Worm (Caenorhabditis elegans) whole organism, early embryonic: ENCODE data around the gene pqn-42.

Experiments
- B0310.2 ChIP-seq: sonication (generic microtip); optimal IDR thresholded peaks from 2 replicates; lab custom pipeline; 2016; ENCODE audit warnings: mild to moderate bottlenecking, missing genetic modification characterization, missing compliant biosample characterization
- F13C5.2 ChIP-seq: sonication (generic microtip); optimal IDR thresholded peaks from 2 replicates; lab custom pipeline; 2017; ENCODE audit warnings: mild to moderate bottlenecking, missing genetic modification characterization, inconsistent platforms, missing compliant biosample characterization
- aly-1 ChIP-seq: sonication (generic microtip); optimal IDR thresholded peaks from 2 replicates; lab custom pipeline; 2016; ENCODE audit warnings: missing genetic modification characterization, missing compliant biosample characterization
- ama-1 ChIP-seq: fragments of 150-350 bp; optimal IDR thresholded peaks from 2 replicates; lab custom pipeline; 2014
- ceh-13 ChIP-seq: fragments of 200-800 bp; sonication (Bioruptor generic); optimal IDR thresholded peaks from 2 replicates; lab custom pipeline; 2018; ENCODE audit warnings: mild to moderate bottlenecking, missing genetic modification characterization, missing compliant biosample characterization
- ceh-36 ChIP-seq: sonication (generic microtip); optimal IDR thresholded peaks from 2 replicates; lab custom pipeline; 2016; ENCODE audit warnings: missing genetic modification characterization, inconsistent platforms, missing compliant biosample characterization
- ets-7 ChIP-seq: sonication (generic microtip); optimal IDR thresholded peaks from 2 replicates; lab custom pipeline; 2016; ENCODE audit warnings: missing genotype, missing genetic modification characterization, missing compliant biosample characterization
- flt-1 ChIP-seq: fragments of 200-800 bp; sonication (Bioruptor generic); IDR thresholded peaks from 2 replicates; pipeline ENCODE4 v1.3.6; 2022; ENCODE audit warnings: missing genetic modification characterization, missing compliant biosample characterization
- hmbx-1 ChIP-seq: sonication (generic microtip); optimal IDR thresholded peaks from 2 replicates; lab custom pipeline; 2016; ENCODE audit warnings: mild to moderate bottlenecking, missing genetic modification characterization, missing compliant biosample characterization
- hmg-4 ChIP-seq: fragments of 200-800 bp; sonication (Bioruptor generic); optimal IDR thresholded peaks from 2 replicates; lab custom pipeline; 2018; ENCODE audit warnings: mild to moderate bottlenecking, missing genetic modification characterization, missing compliant biosample characterization
- hnd-1 ChIP-seq: sonication (generic microtip); optimal IDR thresholded peaks from 2 replicates; lab custom pipeline; 2016; ENCODE audit warnings: missing genetic modification characterization, missing compliant biosample characterization
- pes-1 ChIP-seq: fragments of 200-800 bp; sonication (Bioruptor generic); IDR thresholded peaks from 2 replicates; pipeline ENCODE4 v1.3.6; 2022; ENCODE audit warnings: missing genetic modification reagents, missing genetic modification characterization, missing compliant biosample characterization
- scrt-1 ChIP-seq: fragments of 200-800 bp; sonication (Bioruptor generic); IDR thresholded peaks from 2 replicates; pipeline ENCODE4 v1.3.6; 2022; ENCODE audit warnings: missing genetic modification characterization, missing compliant biosample characterization
- sea-1 ChIP-seq: fragments of 200-800 bp; sonication (Bioruptor generic); conservative IDR thresholded peaks from 2 replicates; pipeline ENCODE4 v1.3.6; 2022; ENCODE audit warnings: missing genetic modification characterization, missing compliant biosample characterization
- tbx-11 ChIP-seq: fragments of 200-800 bp; sonication (Bioruptor generic); IDR thresholded peaks from 2 replicates; pipeline ENCODE4 v1.3.6; 2022; ENCODE audit warnings: missing genetic modification characterization, missing compliant biosample characterization
- tbx-37 ChIP-seq: fragments of 200-800 bp; sonication (Bioruptor generic); conservative IDR thresholded peaks from 2 replicates; pipeline ENCODE4 v1.3.6; 2022; ENCODE audit warnings: missing genetic modification reagents, missing genetic modification characterization, missing compliant biosample characterization
- tra-4 ChIP-seq: sonication (generic microtip); optimal IDR thresholded peaks from 2 replicates; lab custom pipeline; 2017; ENCODE audit warnings: missing genetic modification characterization, missing compliant biosample characterization

Gene pqn-42

DNA sequence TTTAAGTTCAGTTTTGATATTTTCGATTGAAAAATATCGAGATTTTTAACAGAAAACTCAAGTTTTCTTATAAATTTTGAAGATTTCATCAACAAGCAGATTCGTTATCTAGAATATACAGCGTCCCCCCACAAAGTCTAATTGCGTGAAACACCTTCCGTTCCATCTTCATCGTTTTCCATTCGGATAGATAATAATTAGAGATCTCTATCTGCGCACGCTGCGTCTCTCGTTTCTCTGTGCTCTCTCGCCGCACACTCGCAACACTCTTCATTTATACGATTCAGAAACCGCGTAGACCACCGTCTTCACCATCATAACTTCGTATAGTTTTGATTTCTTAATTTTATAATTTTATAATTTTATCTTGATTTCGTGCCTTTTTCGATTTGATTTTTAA is 22.0 kb downstream of the pqn-42 start:
- TF ChIP-seq hmbx-1 (tag; lab: Kevin White, UChicago): no peak
- TF ChIP-seq hnd-1 (tag; lab: Kevin White, UChicago): no peak
- TF ChIP-seq sea-1 (GFP tag; lab: Robert Waterston, UW): no peak
- no peak for TF ChIP-seq F13C5.2 (tag; lab: Kevin White, UChicago)
- TF ChIP-seq ama-1 (lab: Kevin White, UChicago): no peak
- TF ChIP-seq tra-4 (tag; lab: Kevin White, UChicago): no peak
- no peak for TF ChIP-seq flt-1
- no peak for TF ChIP-seq ets-7
- no peak for TF ChIP-seq tbx-11 (GFP tag; lab: Robert Waterston, UW)
- no peak for TF ChIP-seq B0310.2 (tag; lab: Kevin White, UChicago)
- no peak for TF ChIP-seq hmg-4 (GFP tag; lab: Kevin White, UChicago)
- no peak for TF ChIP-seq aly-1
- no peak for TF ChIP-seq ceh-36
- TF ChIP-seq scrt-1 (GFP tag; lab: Robert Waterston, UW): no peak
- no peak for TF ChIP-seq ceh-13 (GFP tag; lab: Kevin White, UChicago)

DNA sequence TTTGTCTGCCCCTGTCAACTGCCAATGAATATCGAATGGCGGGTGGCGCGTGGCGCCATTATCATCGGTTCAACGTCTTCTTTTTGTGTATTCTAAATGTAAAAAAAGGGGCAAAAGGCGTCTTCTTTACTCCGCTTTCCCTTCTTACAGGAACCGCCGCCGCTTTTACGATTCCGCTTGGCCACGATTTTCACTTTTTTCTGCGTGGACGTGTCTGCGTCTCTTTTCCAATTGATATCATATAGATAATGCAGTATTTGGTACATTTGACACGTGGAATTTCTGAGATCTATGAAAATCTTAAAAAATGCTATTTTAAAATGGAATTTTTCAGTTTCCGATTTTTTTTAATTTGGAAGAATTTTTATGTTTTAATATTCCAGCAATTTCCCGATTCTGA is 23.2 kb downstream of the pqn-42 start:
- TF ChIP-seq hmbx-1 (tag; lab: Kevin White, UChicago): no peak
- TF ChIP-seq tra-4 (tag; lab: Kevin White, UChicago): no peak
- no peak for TF ChIP-seq tbx-37 (GFP tag; lab: Robert Waterston, UW)
- no peak for TF ChIP-seq B0310.2 (tag; lab: Kevin White, UChicago)
- no peak for TF ChIP-seq scrt-1 (GFP tag; lab: Robert Waterston, UW)
- TF ChIP-seq tbx-11 (GFP tag; lab: Robert Waterston, UW): no peak
- no peak for TF ChIP-seq hnd-1 (tag; lab: Kevin White, UChicago)
- no peak for TF ChIP-seq sea-1 (GFP tag; lab: Robert Waterston, UW)
- TF ChIP-seq hmg-4 (GFP tag; lab: Kevin White, UChicago): no peak
- no peak for TF ChIP-seq ama-1 (lab: Kevin White, UChicago)
- no peak for TF ChIP-seq pes-1 (GFP tag; lab: Robert Waterston, UW)
- no peak for TF ChIP-seq ets-7

DNA sequence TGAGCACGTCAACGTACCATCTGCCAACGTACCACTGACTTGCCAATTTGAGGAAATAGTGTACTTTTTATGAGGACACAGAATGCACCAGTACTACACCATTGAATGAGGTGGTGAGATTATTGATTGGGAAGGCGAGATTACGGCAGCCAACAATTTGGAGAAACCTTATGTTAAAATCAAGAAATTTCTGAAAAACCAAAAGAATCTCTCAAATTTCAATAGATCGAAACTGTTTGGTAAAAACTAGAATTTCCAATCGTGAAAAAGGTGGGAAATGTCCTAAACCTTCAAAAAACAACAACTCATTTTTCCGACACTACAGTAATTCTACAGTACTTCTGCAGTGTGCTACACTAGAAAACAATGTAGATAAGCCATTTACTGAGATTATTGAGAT is 26.8 kb downstream of the pqn-42 start, which contains the start of gene ceh-86:
Gene ceh-86, minus strand, starts transcription at position 101 of the 400 bp plus-strand sequence.
- no peak for TF ChIP-seq tra-4 (tag; lab: Kevin White, UChicago)
- no peak for TF ChIP-seq ets-7
- TF ChIP-seq F13C5.2 (tag; lab: Kevin White, UChicago): no peak
- no peak for TF ChIP-seq pes-1 (GFP tag; lab: Robert Waterston, UW)

DNA sequence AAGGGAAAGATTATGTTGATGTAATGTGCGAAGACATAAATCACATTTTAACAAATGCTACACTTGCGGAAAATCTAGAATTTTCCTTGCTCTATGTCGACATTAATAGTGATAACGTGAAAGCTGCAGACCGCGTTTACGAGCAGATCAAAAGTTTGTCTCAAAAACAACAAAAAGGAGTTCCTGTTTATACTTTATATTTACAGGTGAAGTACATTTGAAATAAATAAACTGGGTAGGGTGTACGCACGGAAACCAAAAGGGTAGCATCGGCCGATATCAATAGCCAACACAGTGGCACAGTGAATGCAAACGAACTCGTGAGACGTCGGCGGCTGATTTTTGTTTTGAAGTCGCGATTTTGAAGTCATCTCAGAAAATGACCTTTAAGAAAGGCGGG is 36.4 kb downstream of the pqn-42 start:
- TF ChIP-seq aly-1: no peak
- TF ChIP-seq pes-1 (GFP tag; lab: Robert Waterston, UW): no peak
- TF ChIP-seq hnd-1 (tag; lab: Kevin White, UChicago): no peak

DNA sequence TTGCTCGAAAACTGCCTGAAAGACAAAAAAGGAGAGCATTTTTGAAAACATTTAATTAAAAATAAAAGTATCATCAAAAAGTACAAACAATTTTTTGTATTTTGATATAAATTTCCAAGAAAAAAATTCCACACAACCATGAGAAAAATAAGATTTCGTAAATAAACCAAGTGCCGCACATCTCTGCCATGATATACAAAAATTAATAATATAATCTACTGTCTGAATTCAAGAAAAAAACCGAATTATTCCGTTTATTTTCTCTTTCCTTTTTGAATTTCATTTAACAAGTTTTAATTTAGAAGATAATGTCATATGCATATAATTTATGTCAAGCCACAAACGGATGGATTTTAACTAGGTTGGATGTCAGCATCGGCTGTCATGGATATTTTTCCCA is 36.9 kb downstream of the pqn-42 start, which contains the start of gene F42G2.2:
Gene F42G2.2, plus strand, starts transcription at position 301 of the 400 bp plus-strand sequence.
- TF ChIP-seq tbx-11 (GFP tag; lab: Robert Waterston, UW) (no peak), B0310.2 (tag; lab: Kevin White, UChicago) (no peak), aly-1 (no peak)

DNA sequence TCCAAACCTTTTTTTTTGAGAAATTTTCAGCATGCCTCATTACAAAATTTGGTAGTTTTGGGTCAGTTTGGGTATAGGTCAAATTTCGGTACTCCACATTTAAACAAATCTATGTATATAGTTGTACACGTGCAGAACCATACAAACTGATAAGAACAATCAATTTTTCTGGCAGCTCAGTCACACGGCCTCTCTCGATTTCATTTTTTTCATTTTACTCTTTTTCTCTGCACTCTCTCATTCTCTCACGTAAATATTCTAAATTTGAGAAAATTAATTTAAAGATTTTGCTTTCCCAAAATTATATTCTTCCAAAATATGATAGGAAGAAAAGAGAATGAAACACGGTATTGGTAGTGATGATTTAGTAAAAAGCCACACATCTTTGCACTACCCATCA is 37.6 kb downstream of the pqn-42 start:
- no peak for TF ChIP-seq hnd-1 (tag; lab: Kevin White, UChicago)
- no peak for TF ChIP-seq B0310.2 (tag; lab: Kevin White, UChicago)
- TF ChIP-seq hmg-4 (GFP tag; lab: Kevin White, UChicago): no peak
- no peak for TF ChIP-seq tbx-37 (GFP tag; lab: Robert Waterston, UW)
- TF ChIP-seq hmbx-1 (tag; lab: Kevin White, UChicago): no peak
- no peak for TF ChIP-seq tra-4 (tag; lab: Kevin White, UChicago)
- no peak for TF ChIP-seq ceh-36
- no peak for TF ChIP-seq ama-1 (lab: Kevin White, UChicago)
- no peak for TF ChIP-seq flt-1
- TF ChIP-seq scrt-1 (GFP tag; lab: Robert Waterston, UW): no peak
- TF ChIP-seq aly-1: no peak
- no peak for TF ChIP-seq ets-7
- no peak for TF ChIP-seq sea-1 (GFP tag; lab: Robert Waterston, UW)
- TF ChIP-seq ceh-13 (GFP tag; lab: Kevin White, UChicago): no peak

DNA sequence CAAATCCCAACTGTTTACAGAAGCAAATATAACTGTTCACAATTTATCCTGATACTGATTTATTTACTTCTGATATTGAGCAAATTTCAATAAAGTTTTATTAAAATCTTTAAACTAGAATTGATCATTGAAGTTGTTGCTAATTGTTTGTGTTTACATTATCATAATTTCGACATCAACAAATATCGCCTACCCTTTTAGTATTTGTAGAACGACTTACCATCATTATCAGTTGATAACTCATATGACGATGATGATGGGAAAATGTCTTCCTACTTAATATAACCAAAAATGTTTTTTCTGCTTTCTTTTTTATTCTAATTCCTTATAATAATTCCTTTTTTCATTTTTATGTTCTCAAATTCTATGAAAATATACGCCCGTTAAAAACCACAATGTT is 38.1 kb downstream of the pqn-42 start:
- TF ChIP-seq ceh-36 (no peak), ceh-13 (GFP tag; lab: Kevin White, UChicago) (no peak), hmbx-1 (tag; lab: Kevin White, UChicago) (no peak), hnd-1 (tag; lab: Kevin White, UChicago) (no peak), ets-7 (no peak), F13C5.2 (tag; lab: Kevin White, UChicago) (no peak), tbx-11 (GFP tag; lab: Robert Waterston, UW) (no peak), tra-4 (tag; lab: Kevin White, UChicago) (no peak), sea-1 (GFP tag; lab: Robert Waterston, UW) (no peak), aly-1 (no peak), tbx-37 (GFP tag; lab: Robert Waterston, UW) (no peak), hmg-4 (GFP tag; lab: Kevin White, UChicago) (no peak)

DNA sequence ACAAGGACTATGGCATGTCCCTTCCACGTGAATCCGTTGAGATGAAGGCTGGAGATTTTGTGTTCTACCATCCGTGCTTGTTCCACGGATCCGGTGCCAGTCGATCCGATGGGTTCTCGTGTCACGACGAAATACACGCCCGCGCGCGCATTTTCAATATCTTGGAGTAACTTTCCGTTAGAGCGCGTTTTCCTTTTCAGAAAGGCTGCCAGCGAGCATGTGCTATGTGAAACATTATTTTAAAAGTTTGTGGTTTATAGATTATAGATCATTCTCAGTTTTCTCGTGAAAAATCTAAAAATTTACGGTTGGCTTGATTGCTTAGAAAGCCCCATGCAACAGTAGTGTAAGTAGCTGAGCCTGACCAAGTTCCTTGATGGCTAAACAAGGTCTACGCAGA is 39.9 kb downstream of the pqn-42 start, which contains the start of gene fbxc-20:
Gene fbxc-20, plus strand, starts transcription at position 301 of the 400 bp plus-strand sequence.
- no peak for TF ChIP-seq ceh-36
- no peak for TF ChIP-seq tbx-37 (GFP tag; lab: Robert Waterston, UW)
- no peak for TF ChIP-seq F13C5.2 (tag; lab: Kevin White, UChicago)
- no peak for TF ChIP-seq hmbx-1 (tag; lab: Kevin White, UChicago)
- no peak for TF ChIP-seq pes-1 (GFP tag; lab: Robert Waterston, UW)
- no peak for TF ChIP-seq tbx-11 (GFP tag; lab: Robert Waterston, UW)
- no peak for TF ChIP-seq hnd-1 (tag; lab: Kevin White, UChicago)
- no peak for TF ChIP-seq hmg-4 (GFP tag; lab: Kevin White, UChicago)
- no peak for TF ChIP-seq tra-4 (tag; lab: Kevin White, UChicago)
- no peak for TF ChIP-seq B0310.2 (tag; lab: Kevin White, UChicago)
- no peak for TF ChIP-seq scrt-1 (GFP tag; lab: Robert Waterston, UW)
